Worm (Caenorhabditis elegans): ENCODE measurements around the gene dct-16.
A peak's percentile ranks its signal among the peaks of the same experiment; 100 is the strongest.

Gene dct-16

ce11 chrV:20544092-20544491, 45.2 kb upstream of the dct-16 start, which contains the start of gene slc-36.3:
Gene slc-36.3, minus strand, starts transcription at chrV:20544192.
- no peak for TF ChIP-seq pag-3 (tag; optimal IDR thresholded peaks at IDR 0.05; ENCODE audit: borderline replicate concordance, insufficient read depth)
- no peak for TF ChIP-seq mab-9 (GFP tag; IDR thresholded peaks at IDR 0.05)
- no peak for TF ChIP-seq nhr-77 (tag; optimal IDR thresholded peaks at IDR 0.05)
- TF ChIP-seq efl-3 (GFP tag; optimal IDR thresholded peaks at IDR 0.05), result no peak
- TF ChIP-seq pax-3 (tag; optimal IDR thresholded peaks at IDR 0.05), result no peak
- TF ChIP-seq nhr-20 (tag; optimal IDR thresholded peaks at IDR 0.05), result no peak
- no peak for TF ChIP-seq ceh-88 (GFP tag; IDR thresholded peaks at IDR 0.05)
- TF ChIP-seq sptf-1 (tag; optimal IDR thresholded peaks at IDR 0.05), result no peak
- no peak for TF ChIP-seq lir-3 (tag; optimal IDR thresholded peaks at IDR 0.05; ENCODE audit: poor library complexity)
- TF ChIP-seq fkh-10 (GFP tag; optimal IDR thresholded peaks at IDR 0.05), result no peak
- TF ChIP-seq nhr-19 (GFP tag; conservative IDR thresholded peaks at IDR 0.05), result no peak
- TF ChIP-seq unc-30 (tag; optimal IDR thresholded peaks at IDR 0.05), result no peak
- no peak for TF ChIP-seq nhr-71 (tag; optimal IDR thresholded peaks at IDR 0.05)

- TF ChIP-seq nhr-28 (tag; optimal IDR thresholded peaks at IDR 0.05), result no peak
- TF ChIP-seq skn-1 (tag; optimal IDR thresholded peaks at IDR 0.05), result no peak
- TF ChIP-seq nhr-20 (tag; optimal IDR thresholded peaks at IDR 0.05), result no peak
- TF ChIP-seq isw-1 (GFP tag; IDR thresholded peaks at IDR 0.05), result no peak
- no peak for TF ChIP-seq egl-27 (tag; optimal IDR thresholded peaks at IDR 0.05)
- no peak for TF ChIP-seq tlp-1 (tag; optimal IDR thresholded peaks at IDR 0.05)
- TF ChIP-seq zag-1 (tag; optimal IDR thresholded peaks at IDR 0.05), result no peak
- no peak for TF ChIP-seq pqm-1 (tag; optimal IDR thresholded peaks at IDR 0.05)
- peak in 1 of 2 experiments; percentile 19 for TF ChIP-seq lsy-2 (tag; optimal IDR thresholded peaks at IDR 0.05)
- no peak for TF ChIP-seq dsc-1 (tag; optimal IDR thresholded peaks at IDR 0.05)
- TF ChIP-seq ceh-90 (tag; optimal IDR thresholded peaks at IDR 0.05), result no peak
- TF ChIP-seq fkh-10 (GFP tag; optimal IDR thresholded peaks at IDR 0.05), result no peak
- TF ChIP-seq elt-2 (tag; optimal IDR thresholded peaks at IDR 0.05), result no peak
- no peak for TF ChIP-seq fkh-4 (tag; optimal IDR thresholded peaks at IDR 0.05; ENCODE audit: borderline replicate concordance)
- TF ChIP-seq jun-1 (tag; optimal IDR thresholded peaks at IDR 0.05), result no peak
- no peak for TF ChIP-seq lin-15B (tag; optimal IDR thresholded peaks at IDR 0.05)
- no peak for TF ChIP-seq nhr-84 (tag; optimal IDR thresholded peaks at IDR 0.05)
- TF ChIP-seq unc-130 (tag; optimal IDR thresholded peaks at IDR 0.05), result no peak
- no peak for TF ChIP-seq hlh-17 (GFP tag; optimal IDR thresholded peaks at IDR 0.05; ENCODE audit: borderline replicate concordance)
- no peak for TF ChIP-seq nhr-19 (GFP tag; conservative IDR thresholded peaks at IDR 0.05)
- TF ChIP-seq F16B12.6 (tag; optimal IDR thresholded peaks at IDR 0.05), result peak; percentile 16
- no peak for TF ChIP-seq efl-3 (GFP tag; optimal IDR thresholded peaks at IDR 0.05)
- TF ChIP-seq pax-3 (tag; optimal IDR thresholded peaks at IDR 0.05), result no peak
- peak; percentile 21 for TF ChIP-seq snu-23 (GFP tag; optimal IDR thresholded peaks at IDR 0.05)
- no peak for TF ChIP-seq vab-15 (tag; optimal IDR thresholded peaks at IDR 0.05)
- TF ChIP-seq nhr-47 (tag; optimal IDR thresholded peaks at IDR 0.05), result peak; percentile 13
- no peak for TF ChIP-seq nhr-12 (tag; optimal IDR thresholded peaks at IDR 0.05)
- TF ChIP-seq pag-3 (tag; optimal IDR thresholded peaks at IDR 0.05; ENCODE audit: borderline replicate concordance, insufficient read depth), result no peak
- TF ChIP-seq xbp-1 (tag; optimal IDR thresholded peaks at IDR 0.05), result peak; percentile 14
- no peak for TF ChIP-seq zip-4 (GFP tag; optimal IDR thresholded peaks at IDR 0.05)
- no peak for TF ChIP-seq unc-98 (GFP tag; IDR thresholded peaks at IDR 0.05)
- no peak for TF ChIP-seq ceh-82 (tag; optimal IDR thresholded peaks at IDR 0.05)
- TF ChIP-seq hpl-2 (GFP tag; optimal IDR thresholded peaks at IDR 0.05), result no peak
- TF ChIP-seq fos-1 (tag; optimal IDR thresholded peaks at IDR 0.05), result no peak
- no peak for TF ChIP-seq nhr-76 (tag; optimal IDR thresholded peaks at IDR 0.05)
- TF ChIP-seq ceh-88 (GFP tag; IDR thresholded peaks at IDR 0.05), result no peak
- TF ChIP-seq sox-4 (tag; optimal IDR thresholded peaks at IDR 0.05), result no peak
- no peak for TF ChIP-seq mab-9 (GFP tag; IDR thresholded peaks at IDR 0.05)
- no peak for TF ChIP-seq sptf-1 (tag; optimal IDR thresholded peaks at IDR 0.05)
- peak; percentile 12 to 19 for TF ChIP-seq efl-1 (optimal IDR thresholded peaks at IDR 0.05)
- peak in 1 of 2 experiments; percentile 83 for TF ChIP-seq efl-1 (GFP tag; optimal IDR thresholded peaks at IDR 0.05 in 1 of 2)
- TF ChIP-seq fkh-8 (tag; optimal IDR thresholded peaks at IDR 0.05), result no peak
- no peak for TF ChIP-seq ztf-11 (tag; optimal IDR thresholded peaks at IDR 0.05)
- no peak for TF ChIP-seq elt-3 (tag; optimal IDR thresholded peaks at IDR 0.05)
- TF ChIP-seq lin-13 (GFP tag; optimal IDR thresholded peaks at IDR 0.05), result no peak
- no peak for TF ChIP-seq aha-1 (tag; optimal IDR thresholded peaks at IDR 0.05)
Measured at ce11 chrV:20539055-20539454, 40.2 kb upstream of the dct-16 start, which contains the start of gene Y38H6C.16. Gene Y38H6C.16, minus strand, starts transcription at chrV:20539347.
